Worm (Caenorhabditis elegans) whole organism, midembryonic: Measurements from ENCODE around the gene famp-1.

Experiments used
- flt-1 ChIP-seq: fragments of 200-800 bp; sonication (Bioruptor generic); IDR thresholded peaks from 2 replicates; pipeline ENCODE4 v1.3.6; 2022; ENCODE audit warnings: missing genetic modification characterization, missing compliant biosample characterization
- med-1 ChIP-seq: sonication (generic microtip); optimal IDR thresholded peaks from 2 replicates; lab custom pipeline; 2017; ENCODE audit warnings: missing genetic modification characterization, mild to moderate bottlenecking, missing compliant biosample characterization, antibody characterized with exemption, missing genetic modification reagents; ENCODE audit not compliant: insufficient read depth
- ref-1 ChIP-seq: fragments of 200-800 bp; sonication (Bioruptor generic); conservative IDR thresholded peaks from 2 replicates; pipeline ENCODE4 v1.3.6; 2022; ENCODE audit warnings: missing genetic modification reagents, missing genetic modification characterization, missing compliant biosample characterization

- TF ChIP-seq flt-1 (GFP tag; lab: Robert Waterston, UW) = no peak
- TF ChIP-seq med-1 (GFP tag; lab: Kevin White, UChicago) = no peak
- TF ChIP-seq ref-1 (GFP tag; lab: Robert Waterston, UW) = no peak
Observed at ce11 chrIV:2220896-2221295, 42.6 kb downstream of the famp-1 start.
